Fruit fly (Drosophila melanogaster): ENCODE measurements around the gene CG13454.

The CG13454 gene

DNA sequence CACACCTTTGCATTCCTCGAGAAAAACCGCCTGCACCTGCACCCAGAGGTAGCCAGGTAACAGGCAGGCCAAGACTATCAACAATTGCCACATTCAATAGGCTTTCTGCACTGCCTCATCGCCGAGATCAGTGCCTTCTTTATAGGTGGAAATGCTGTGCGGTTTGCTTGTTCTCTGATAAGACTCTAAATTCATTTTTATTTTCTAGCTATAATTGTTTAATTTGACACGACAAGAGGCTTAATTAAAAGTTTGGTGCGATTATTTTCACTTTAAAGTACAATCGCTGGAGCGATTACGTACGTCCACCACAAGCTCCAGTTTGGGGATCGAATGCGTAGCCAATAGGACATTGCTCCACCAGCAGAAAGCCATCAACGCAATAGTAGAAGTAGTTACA lies 10.6 kb upstream of the CG13454 start, which contains the start of gene CG42729:
CG42729 (minus strand) TSS at position 101 of the 400 bp plus-strand sequence.
- TF ChIP-seq noc (tag; optimal IDR thresholded peaks at IDR 0.05) = no peak

DNA sequence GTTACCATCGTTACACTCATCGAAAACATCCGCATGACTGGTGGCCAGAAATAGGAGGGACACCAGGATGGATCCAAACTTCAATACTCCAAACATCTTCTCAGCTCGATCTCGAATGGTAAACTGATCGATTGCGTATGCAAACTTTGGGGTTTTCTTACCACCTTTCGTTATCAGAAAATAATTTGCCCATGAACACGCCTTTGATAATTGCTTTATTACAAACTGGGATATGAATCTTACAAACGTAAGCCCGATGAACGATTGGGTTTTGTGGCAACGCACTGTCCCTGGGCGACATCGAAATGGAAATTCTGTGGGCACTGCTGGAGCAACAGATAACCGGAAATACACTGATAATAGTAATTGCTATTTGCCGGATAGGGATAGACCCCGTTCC lies 9.9 kb upstream of the CG13454 start, which contains the start of gene CG33985:
CG33985 (minus strand) TSS at position 101 of the 400 bp plus-strand sequence.
- no peak for TF ChIP-seq noc (tag; optimal IDR thresholded peaks at IDR 0.05)

DNA sequence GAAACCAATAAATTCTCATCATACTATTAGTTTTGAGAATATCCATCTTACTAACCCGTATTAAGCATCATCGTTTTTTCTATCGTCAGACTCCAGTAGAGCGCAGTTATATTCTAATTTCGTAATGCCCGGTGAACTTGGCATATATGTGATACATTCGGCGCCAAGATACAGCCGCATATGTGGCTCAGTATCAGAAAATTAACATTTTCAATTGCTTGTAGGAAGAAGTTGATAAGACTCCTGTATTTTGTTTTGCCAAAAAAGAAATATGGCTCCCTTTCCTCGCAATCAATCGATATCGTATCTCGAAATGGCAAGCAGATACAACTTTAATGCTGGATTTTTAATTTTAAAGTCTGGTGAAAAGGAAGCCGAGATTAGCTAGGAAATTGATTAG lies 8.3 kb upstream of the CG13454 start, which contains the start of gene CG33986:
CG33986 (minus strand) TSS at position 101 of the 400 bp plus-strand sequence.
- no peak for TF ChIP-seq noc (tag; optimal IDR thresholded peaks at IDR 0.05)

DNA sequence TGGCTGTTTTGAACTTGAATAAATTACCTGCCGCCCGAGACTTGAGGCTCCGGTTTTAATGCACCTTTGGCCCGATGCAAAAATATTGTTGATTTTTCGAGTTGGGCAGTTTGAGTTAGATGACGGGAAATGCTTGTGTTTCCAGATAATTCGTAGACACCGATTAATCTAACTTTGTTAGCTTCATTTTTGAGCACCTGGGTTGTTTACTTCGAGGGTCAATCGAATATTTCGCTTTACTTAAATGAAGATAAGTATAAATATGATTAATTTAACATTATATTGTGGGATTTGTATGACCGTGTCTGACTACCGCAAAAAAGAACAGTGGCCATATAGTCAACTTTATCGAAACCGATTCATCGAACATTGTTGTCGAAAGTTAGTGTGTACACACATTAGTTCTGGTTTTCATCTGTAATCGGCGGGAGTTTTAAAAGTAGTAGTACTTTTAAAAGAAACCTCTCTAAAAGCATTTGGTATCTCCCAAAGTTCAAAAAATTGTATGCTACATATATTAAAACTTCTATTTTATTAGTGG lies 7.0 kb upstream of the CG13454 start, which contains the start of gene CG7945:
CG7945 (minus strand) TSS at position 332 of the 541 bp plus-strand sequence.
- no peak for TF ChIP-seq noc (tag; optimal IDR thresholded peaks at IDR 0.05)

DNA sequence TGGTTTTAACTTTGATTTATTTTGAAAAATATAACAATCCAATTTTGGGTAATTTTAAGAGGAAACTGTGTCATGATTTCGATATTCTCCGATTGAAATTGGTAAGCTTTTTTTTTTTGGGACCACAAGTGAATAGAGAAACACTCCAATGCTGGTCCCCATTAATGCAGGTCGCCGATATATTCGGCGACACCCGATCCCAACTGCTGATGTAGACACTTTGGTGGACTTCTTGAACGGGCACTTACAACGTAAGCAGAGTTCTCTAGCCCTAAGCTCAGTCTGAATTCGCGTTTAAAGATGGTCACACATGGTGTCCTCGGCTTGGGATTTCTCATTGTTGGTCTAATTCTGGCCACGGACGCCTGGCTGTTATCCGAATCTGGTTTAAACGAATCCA lies 3.5 kb upstream of the CG13454 start, which contains the start of gene yellow-k:
yellow-k (plus strand) TSS at position 301 of the 400 bp plus-strand sequence.
- no peak for TF ChIP-seq noc (tag; optimal IDR thresholded peaks at IDR 0.05)

DNA sequence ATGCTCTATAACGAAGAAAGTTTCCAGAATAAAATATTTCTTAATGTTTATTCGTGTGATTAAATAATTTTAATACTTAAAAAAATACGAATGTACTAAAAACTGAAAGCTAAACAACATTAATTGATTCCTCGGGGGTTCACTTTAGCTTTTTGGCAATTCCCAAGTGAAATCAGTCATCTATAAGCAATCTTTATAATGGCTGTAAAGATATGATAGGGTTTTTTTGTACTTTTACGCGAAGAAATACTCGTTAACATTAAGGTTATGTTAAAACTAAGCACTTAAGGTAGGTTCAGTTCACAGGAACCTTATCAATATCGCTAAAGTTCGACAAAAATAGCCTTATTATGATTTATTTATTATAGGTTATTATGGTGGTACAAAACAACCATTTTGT lies 3.1 kb upstream of the CG13454 start:
- TF ChIP-seq noc (tag; optimal IDR thresholded peaks at IDR 0.05) = no peak

DNA sequence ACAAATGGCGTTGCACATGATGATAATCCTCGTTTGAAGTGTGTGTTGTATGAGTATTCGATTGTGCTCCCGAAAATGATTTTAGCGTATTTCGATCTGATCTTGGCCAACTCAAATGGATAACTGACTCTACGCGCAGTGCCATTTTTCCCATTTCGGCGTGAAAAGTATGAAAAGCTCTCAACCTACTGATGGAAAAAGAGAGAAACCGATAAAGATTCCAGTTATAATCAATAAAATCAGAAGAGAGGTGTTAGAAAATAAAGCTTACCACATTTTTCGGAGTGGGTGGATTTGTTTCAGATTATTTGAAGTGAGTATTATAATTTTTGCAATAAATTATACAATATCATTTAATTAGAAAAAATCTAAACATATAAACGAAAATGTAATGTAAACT lies 2.6 kb upstream of the CG13454 start, which contains the start of gene mex1:
mex1 (minus strand) TSS at position 101 of the 400 bp plus-strand sequence.
- TF ChIP-seq noc (tag; optimal IDR thresholded peaks at IDR 0.05) = no peak

DNA sequence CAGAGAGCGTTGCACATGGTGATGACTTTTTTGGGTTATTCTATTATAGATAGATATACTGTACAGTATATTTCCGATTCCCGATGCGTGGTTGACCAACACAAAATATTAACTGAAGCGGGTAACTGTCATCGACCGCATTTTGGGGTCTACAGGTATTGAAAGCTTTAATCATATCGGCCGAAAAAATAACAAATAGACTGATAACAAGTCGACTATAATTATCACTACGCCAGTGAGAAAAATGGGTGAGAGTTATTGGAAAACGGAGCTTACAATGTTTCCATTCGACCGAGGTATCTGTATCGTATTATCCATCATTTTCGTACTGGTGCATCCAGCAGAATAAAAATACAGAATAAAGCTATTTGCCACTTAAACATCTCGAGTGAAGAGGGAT lies 1.5 kb upstream of the CG13454 start:
- no peak for TF ChIP-seq noc (tag; optimal IDR thresholded peaks at IDR 0.05)

DNA sequence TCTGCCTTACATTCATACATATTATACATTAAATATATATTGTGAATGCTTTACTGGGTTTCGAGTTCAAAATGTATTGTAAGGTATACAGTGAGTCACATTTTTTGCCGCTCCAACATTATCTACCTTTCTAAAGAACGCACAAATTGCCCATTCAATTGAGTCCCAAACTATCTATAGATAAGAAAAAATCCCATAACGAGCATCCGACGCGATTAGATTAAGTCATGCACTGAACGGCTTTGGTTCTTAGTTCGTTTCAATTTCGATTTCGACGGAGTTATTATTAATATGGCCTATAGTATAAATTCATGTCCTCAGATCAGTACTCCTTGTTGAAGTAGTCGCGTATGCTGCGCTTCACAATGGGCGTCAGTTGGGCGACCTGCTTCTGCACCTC lies 652 bp upstream of the CG13454 start:
- no peak for TF ChIP-seq noc (tag; optimal IDR thresholded peaks at IDR 0.05)

DNA sequence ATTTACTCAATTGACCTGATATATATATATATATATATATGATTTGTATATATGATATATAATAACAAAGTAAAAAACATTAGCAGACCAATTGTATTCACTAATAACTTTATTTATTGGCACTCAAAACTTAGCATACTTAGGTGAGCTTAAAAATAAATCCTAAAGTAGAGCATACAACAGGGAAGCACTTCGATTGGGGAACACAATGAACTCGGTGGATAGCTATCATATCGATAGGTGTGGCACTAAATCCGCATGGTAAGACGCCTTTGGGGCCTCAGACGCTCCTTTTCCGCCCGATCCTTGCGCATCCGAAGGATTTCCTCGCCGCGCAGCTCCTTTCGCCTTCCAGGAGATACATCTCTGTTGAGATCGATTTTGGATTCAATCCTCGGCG lies 416 bp downstream of the CG13454 start:
- TF ChIP-seq noc (tag; optimal IDR thresholded peaks at IDR 0.05) = no peak

DNA sequence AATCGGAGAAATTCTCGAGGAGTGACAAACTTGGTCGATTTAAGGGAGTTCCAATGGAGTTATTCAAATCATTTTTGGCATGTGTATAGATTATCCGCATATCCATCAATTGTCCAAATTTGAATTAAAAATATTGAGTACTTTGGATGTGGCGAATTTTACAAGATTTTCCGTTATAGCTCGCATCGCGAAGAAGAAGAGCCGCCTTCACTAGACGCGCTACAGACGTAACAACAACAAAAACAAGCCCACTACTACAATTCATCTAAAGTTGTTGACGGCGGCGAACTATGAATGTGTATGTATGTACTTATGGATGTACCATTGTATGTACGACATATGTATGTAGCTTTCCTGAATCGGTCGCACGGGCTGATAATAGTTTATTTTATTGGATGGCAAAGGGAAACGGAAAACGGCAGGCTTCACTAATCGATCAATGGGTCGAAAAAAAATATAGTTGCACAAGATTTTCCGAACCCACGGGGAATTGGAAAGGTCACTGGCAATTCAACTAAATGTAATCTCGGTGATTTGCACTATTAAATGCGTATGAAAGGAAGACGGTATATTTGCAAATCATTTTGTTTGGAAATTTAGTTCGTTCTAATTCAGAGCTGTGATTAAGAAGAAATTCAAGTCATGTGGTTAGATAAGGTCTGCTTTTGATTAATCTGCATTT lies 1.9 kb downstream of the CG13454 start:
- peak; percentile 3 for TF ChIP-seq noc (tag; optimal IDR thresholded peaks at IDR 0.05)

DNA sequence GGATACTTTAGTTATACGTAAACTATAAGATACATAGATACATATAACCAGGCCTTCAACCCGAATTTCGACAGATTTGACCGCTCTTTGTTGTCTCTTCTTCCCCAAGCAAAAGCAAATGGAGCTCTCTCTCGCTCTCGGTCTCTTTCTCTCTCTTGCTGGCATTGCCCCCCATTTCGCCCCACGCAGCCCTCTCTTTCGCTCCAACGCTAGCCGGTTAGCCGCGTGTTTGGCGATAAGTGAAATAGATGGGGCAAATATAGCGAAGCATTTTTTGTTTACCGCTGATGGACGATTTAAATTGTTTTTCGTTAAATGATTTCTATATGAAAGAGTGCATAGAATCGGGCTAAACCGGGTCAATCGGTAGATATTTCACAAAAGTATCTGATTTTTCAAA lies 2.5 kb downstream of the CG13454 start:
- peak; percentile 61 for TF ChIP-seq noc (tag; optimal IDR thresholded peaks at IDR 0.05)

DNA sequence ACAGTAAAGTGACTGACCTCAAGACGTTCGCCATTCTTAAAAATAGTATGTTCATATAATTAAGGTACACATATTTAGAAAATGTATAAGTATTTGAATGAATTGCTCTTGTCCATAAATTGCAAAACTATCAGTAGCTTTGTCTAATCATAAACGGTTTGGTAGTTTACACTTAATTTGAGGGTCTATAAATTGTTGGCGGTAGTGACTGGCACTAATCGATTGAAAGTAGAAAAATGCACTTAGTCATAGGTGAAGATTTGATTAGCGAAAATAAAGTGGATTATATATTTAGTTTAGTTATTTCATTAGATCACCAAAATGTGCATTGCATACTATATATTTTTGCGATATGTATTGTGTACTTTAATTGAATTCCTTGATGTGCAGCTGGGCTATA lies 3.1 kb downstream of the CG13454 start:
- peak; percentile 42 for TF ChIP-seq noc (tag; optimal IDR thresholded peaks at IDR 0.05)

DNA sequence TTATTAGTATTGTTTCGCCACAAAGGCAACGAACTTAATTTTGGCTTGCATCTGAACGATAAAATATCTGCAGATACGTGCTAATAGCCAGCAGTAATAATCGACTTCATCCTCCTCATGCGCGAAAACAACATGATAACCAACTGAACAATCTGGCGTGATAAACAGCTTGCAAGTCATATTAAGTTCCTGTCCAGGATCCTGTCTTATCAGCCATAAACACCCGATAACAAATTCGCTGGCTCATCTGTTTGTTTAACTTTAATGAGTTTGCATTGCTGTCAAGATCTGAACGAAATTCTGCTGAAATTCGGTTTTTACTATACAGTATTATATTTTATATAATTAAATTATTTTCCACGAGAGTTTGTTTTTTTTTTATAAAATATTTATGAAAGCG lies 3.6 kb downstream of the CG13454 start:
- no peak for TF ChIP-seq noc (tag; optimal IDR thresholded peaks at IDR 0.05)

DNA sequence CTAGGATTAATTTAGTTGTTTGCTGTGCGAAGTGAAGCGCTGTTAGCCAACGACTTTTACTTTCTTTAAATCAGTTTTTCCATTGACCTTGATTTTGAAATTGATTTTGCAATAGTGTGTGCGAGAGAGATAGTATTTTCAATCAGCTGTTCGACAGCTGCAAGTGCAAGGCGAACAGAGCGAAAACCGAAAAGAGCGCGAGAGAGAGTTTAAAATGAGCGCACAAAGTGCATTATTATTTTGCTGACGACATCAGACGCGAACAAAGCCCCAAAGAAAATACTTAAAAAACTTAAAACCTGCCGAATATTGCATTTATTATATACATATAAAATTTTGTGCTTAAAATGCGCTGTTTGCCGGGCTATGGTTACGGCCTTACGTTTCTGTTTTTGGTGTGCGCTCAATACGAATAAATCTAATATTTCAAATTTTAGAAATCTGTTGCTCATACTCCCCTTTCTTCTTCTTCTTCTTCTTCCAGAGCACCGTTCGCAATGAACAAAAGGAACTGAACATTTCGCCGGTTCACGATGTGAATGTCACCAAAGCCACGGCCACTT lies 5.1 kb downstream of the CG13454 start:
- no peak for TF ChIP-seq noc (tag; optimal IDR thresholded peaks at IDR 0.05)

DNA sequence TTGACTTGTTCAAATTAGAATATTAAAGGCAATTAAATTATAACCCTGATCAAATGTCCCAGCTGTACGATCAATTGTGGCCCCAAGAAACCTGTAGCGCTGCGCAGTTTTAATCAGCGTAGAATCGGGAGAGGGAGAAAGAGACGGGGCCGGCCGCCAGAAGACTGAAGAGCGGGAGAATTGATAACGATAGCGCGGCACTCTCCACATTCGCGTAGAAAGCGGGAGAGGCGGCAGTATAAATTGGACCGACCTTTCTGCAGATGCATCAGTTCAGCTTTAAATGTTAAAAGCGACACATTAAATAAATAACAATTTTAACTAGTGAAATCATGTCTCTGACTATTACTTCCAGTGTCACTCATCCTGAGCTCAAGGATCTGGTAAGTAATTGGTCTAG lies 6.1 kb downstream of the CG13454 start, which contains the start of gene MsrA:
MsrA (plus strand) TSS at position 266 of the 400 bp plus-strand sequence.
- TF ChIP-seq noc (tag; optimal IDR thresholded peaks at IDR 0.05) = peak; percentile 16

DNA sequence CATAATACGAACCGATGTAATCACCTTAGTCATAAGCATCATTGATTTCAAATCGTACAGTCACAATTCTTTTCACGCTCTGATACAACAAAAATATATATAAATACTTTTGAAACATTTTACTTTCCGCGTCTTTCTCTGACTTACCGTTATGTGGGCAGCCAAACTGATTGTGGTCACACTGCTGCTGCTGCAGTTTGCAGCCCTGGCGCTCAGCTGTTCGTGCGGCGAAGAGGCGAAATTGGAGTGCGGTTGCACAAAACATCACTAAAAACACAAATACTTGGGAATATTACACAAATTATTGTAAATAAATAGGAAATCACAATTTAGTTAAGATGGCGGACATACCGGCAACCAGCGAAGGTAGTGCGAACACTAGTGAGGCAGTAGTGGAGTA lies 7.5 kb downstream of the CG13454 start, which contains the start of the genes gdl and gdl-ORF39:
gdl (plus strand) TSS at position 48 of the 400 bp plus-strand sequence.
gdl-ORF39 (plus strand) TSS at position 48 of the 400 bp plus-strand sequence.
- TF ChIP-seq noc (tag; optimal IDR thresholded peaks at IDR 0.05) = no peak

Measured in whole organism, larva.